Worm (Caenorhabditis elegans): ENCODE data around the gene inx-7.

inx-7 gene

DNA sequence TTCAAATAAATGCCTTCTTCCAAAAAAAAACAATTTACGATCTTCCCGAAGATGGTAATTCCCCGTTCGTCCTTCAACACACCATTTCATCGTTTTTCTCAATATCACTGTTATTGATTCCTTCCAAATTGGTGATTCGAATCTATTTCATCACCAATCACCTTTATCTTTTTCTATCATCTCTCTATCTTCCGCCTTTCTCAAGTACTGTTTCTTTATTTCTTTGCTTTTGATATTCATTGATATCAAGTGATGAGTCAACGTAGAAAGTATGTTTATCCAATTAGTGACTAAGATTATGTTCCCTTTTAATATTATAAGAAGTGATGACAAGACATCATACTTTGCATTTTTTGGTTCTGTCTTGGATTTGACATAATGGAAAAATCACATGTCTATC, 22.2 kb downstream of the inx-7 start:
- no peak for TF ChIP-seq somi-1 (GFP tag; optimal IDR thresholded peaks at IDR 0.05)
- TF ChIP-seq Y56A3A.18 (GFP tag; IDR thresholded peaks at IDR 0.05): no peak
- no peak for TF ChIP-seq F49E8.2 (tag; optimal IDR thresholded peaks at IDR 0.05; ENCODE audit: insufficient read depth)
- TF ChIP-seq B0336.3 (GFP tag; IDR thresholded peaks at IDR 0.05): no peak
- TF ChIP-seq madf-8 (GFP tag; conservative IDR thresholded peaks at IDR 0.05): no peak
- TF ChIP-seq cebp-2 (GFP tag; IDR thresholded peaks at IDR 0.05): no peak
- TF ChIP-seq nfya-1 (tag; optimal IDR thresholded peaks at IDR 0.05; ENCODE audit: borderline replicate concordance, insufficient read depth): no peak
- TF ChIP-seq F33H1.4 (GFP tag; IDR thresholded peaks at IDR 0.05): no peak
- no peak for TF ChIP-seq dpff-1 (tag; optimal IDR thresholded peaks at IDR 0.05)
- TF ChIP-seq dox-1 (GFP tag; IDR thresholded peaks at IDR 0.05): no peak
- TF ChIP-seq Y67H2A.10 (GFP tag; conservative IDR thresholded peaks at IDR 0.05): no peak
- TF ChIP-seq B0035.1 (tag; optimal IDR thresholded peaks at IDR 0.05): no peak
- TF ChIP-seq ama-1 (optimal IDR thresholded peaks at IDR 0.05): no peak
- no peak for TF ChIP-seq ama-1 (GFP tag; optimal IDR thresholded peaks at IDR 0.05)
- TF ChIP-seq F57C9.4 (tag; optimal IDR thresholded peaks at IDR 0.05): no peak
- no peak for TF ChIP-seq pha-4 (tag; optimal IDR thresholded peaks at IDR 0.05)
- TF ChIP-seq sea-2 (GFP tag; IDR thresholded peaks at IDR 0.05): no peak
- no peak for TF ChIP-seq Y53G8AR.9 (GFP tag; conservative IDR thresholded peaks at IDR 0.05)
- TF ChIP-seq F39B2.1 (GFP tag; IDR thresholded peaks at IDR 0.05): no peak

DNA sequence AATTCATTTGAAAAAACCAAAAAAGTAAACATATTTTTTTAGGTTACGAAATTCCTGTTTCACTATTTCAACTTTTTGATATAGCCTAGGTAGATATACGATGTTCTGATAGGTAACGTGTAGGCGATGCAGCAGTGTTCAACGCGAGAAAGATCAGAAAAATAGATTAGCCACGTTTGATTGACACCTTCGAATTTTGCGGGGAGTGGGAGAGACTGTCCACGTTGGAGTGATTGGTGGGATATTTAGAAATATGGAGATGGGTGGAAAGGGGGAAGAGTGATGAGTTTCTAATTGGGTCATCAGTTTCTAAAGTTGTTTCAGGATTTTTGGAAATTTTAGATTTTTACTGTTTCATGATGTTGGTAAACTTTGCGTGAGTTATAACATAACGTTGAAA, 23.3 kb downstream of the inx-7 start:
- no peak for TF ChIP-seq F10E7.11 (tag; optimal IDR thresholded peaks at IDR 0.05)
- no peak for TF ChIP-seq rec-8 (tag; optimal IDR thresholded peaks at IDR 0.05)
- no peak for TF ChIP-seq hlh-26 (GFP tag; conservative IDR thresholded peaks at IDR 0.05)
- TF ChIP-seq F57A8.1 (GFP tag; optimal IDR thresholded peaks at IDR 0.05): no peak
- TF ChIP-seq nfya-2 (GFP tag; IDR thresholded peaks at IDR 0.05): no peak
- no peak for TF ChIP-seq aptf-2 (GFP tag; conservative IDR thresholded peaks at IDR 0.05)
- no peak for TF ChIP-seq unc-130 (GFP tag; optimal IDR thresholded peaks at IDR 0.05)
- TF ChIP-seq akir-1 (GFP tag; optimal IDR thresholded peaks at IDR 0.05): no peak
- TF ChIP-seq attf-3 (GFP tag; conservative IDR thresholded peaks at IDR 0.05): no peak
- TF ChIP-seq snpc-1.3 (tag; optimal IDR thresholded peaks at IDR 0.05; ENCODE audit: insufficient read depth): no peak
- TF ChIP-seq xnd-1 (tag; optimal IDR thresholded peaks at IDR 0.05): no peak
- no peak for TF ChIP-seq egl-44 (GFP tag; IDR thresholded peaks at IDR 0.05)
- TF ChIP-seq lin-35 (GFP tag; optimal IDR thresholded peaks at IDR 0.05): no peak
- TF ChIP-seq ama-1 (optimal IDR thresholded peaks at IDR 0.05): no peak
- no peak for TF ChIP-seq ama-1 (GFP tag; optimal IDR thresholded peaks at IDR 0.05)
- TF ChIP-seq snpc-4 (GFP tag; optimal IDR thresholded peaks at IDR 0.05): no peak
- no peak for TF ChIP-seq snpc-4 (tag; optimal IDR thresholded peaks at IDR 0.05)

DNA sequence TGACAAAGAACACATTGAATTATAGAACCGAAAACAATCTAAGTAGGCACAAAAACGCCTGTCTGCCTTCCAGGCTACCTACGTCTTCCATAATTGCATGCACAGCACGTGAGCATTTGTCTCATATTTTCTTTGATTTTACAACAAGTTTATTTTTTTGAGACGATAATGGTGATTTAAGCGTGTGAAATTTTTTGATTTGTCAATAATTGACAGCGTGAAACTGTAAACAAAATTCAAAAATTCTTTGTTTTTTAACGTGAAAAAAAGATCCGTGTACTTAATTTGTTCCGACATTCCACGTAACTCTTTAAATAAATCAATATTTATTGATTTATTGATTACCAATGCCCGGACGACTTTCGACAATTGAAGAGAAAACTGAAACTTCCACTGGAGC, 29.4 kb downstream of the inx-7 start, which contains the start of gene dhhc-13:
dhhc-13 (plus strand) TSS at position 301 of the 400 bp plus-strand sequence.
- TF ChIP-seq D2030.7 (GFP tag; IDR thresholded peaks at IDR 0.05): no peak
- TF ChIP-seq C06A6.2 (GFP tag; conservative IDR thresholded peaks at IDR 0.05): no peak
- TF ChIP-seq nfyb-1 (GFP tag; IDR thresholded peaks at IDR 0.05): no peak
- no peak for TF ChIP-seq lin-54 (GFP tag; optimal IDR thresholded peaks at IDR 0.05)
- no peak for TF ChIP-seq repo-1 (tag; optimal IDR thresholded peaks at IDR 0.05)
- TF ChIP-seq gei-17 (GFP tag; optimal IDR thresholded peaks at IDR 0.05): no peak
- TF ChIP-seq attf-3 (GFP tag; conservative IDR thresholded peaks at IDR 0.05): no peak
- no peak for TF ChIP-seq sdz-38 (tag; optimal IDR thresholded peaks at IDR 0.05)
- no peak for TF ChIP-seq C17E4.6 (GFP tag; IDR thresholded peaks at IDR 0.05)
- no peak for TF ChIP-seq T07F8.4 (tag; optimal IDR thresholded peaks at IDR 0.05)
- no peak for TF ChIP-seq ceh-58 (GFP tag; IDR thresholded peaks at IDR 0.05)
- no peak for TF ChIP-seq mcd-1 (GFP tag; IDR thresholded peaks at IDR 0.05)
